Fruit fly (Drosophila melanogaster): ENCODE data around the gene Zyx.

Zyx gene

DNA sequence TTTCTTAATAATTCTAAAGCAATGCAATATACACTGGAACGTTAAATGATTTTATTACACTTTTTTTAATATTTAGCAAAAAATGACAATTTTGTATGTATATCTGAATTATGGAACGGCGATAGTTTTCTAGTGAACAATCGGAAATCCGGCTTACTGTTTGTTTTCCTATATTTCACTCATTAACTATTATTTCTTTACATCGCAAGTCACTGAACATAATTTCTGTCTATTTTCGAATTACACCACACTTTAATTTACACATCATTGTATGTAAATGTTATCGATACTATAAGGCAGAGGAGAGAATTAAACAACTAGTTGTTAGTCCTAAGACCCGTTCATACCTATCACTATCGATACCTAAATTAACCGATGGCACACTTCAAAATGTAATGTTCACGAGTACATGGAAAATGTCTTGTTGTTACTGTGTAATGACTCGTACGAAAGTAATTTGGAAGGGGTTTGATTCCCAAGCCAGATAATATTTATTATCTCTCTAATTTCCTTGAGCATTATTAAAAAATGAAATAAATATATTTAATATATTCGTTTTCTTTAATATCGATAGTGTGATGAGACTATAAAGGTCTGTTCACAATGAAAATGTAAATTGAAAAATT lies 37.9 kb downstream of the Zyx start, which contains the start of gene PlexA:
Gene PlexA (minus strand): TSS at position 296 of the 626 bp plus-strand sequence.
- TF ChIP-seq foxo (GFP tag; optimal IDR thresholded peaks at IDR 0.05) (peak in 1 of 2 experiments; percentile 73), Jra (GFP tag; optimal IDR thresholded peaks at IDR 0.05) (no peak), Hnf4 (GFP tag; optimal IDR thresholded peaks at IDR 0.05) (peak; percentile 67), Sp1 (GFP tag; optimal IDR thresholded peaks at IDR 0.05) (peak; percentile 82), fru (GFP tag; optimal IDR thresholded peaks at IDR 0.05) (peak; percentile 42), Vsx2 (GFP tag; optimal IDR thresholded peaks at IDR 0.05; ENCODE audit: partially characterized antibody) (no peak), Rel (GFP tag; optimal IDR thresholded peaks at IDR 0.05) (no peak), Rel (tag; optimal IDR thresholded peaks at IDR 0.05) (peak; percentile 26), Dif (GFP tag; optimal IDR thresholded peaks at IDR 0.05; ENCODE audit: partially characterized antibody) (no peak), dmrt93B (GFP tag; optimal IDR thresholded peaks at IDR 0.05) (peak; percentile 86), br (GFP tag; optimal IDR thresholded peaks at IDR 0.05) (peak; percentile 26), brk (GFP tag; optimal IDR thresholded peaks at IDR 0.05) (no peak), Mio (GFP tag; optimal IDR thresholded peaks at IDR 0.05) (no peak), N (GFP tag; optimal IDR thresholded peaks at IDR 0.05) (peak; percentile 94), Hr78 (GFP tag; optimal IDR thresholded peaks at IDR 0.05) (no peak), lola (GFP tag; optimal IDR thresholded peaks at IDR 0.05) (peak; percentile 76), psq (GFP tag; optimal IDR thresholded peaks at IDR 0.05) (peak; percentile 54), usp (GFP tag; optimal IDR thresholded peaks at IDR 0.05) (no peak), ey (GFP tag; optimal IDR thresholded peaks at IDR 0.05) (peak; percentile 63), Hr83 (GFP tag; optimal IDR thresholded peaks at IDR 0.05; ENCODE audit: poor library complexity, severe bottlenecking) (no peak), woc (GFP tag; optimal IDR thresholded peaks at IDR 0.05) (peak; percentile 53), GATAd (GFP tag; optimal IDR thresholded peaks at IDR 0.05) (peak; percentile 19), jim (GFP tag; optimal IDR thresholded peaks at IDR 0.05) (no peak), Myc (optimal IDR thresholded peaks at IDR 0.05) (peak; percentile 17), sv (GFP tag; optimal IDR thresholded peaks at IDR 0.05) (peak; percentile 69), pan (optimal IDR thresholded peaks at IDR 0.05) (no peak), tai (GFP tag; optimal IDR thresholded peaks at IDR 0.05) (peak; percentile 59), rgr (GFP tag; optimal IDR thresholded peaks at IDR 0.05) (peak; percentile 66), CrebA (GFP tag; optimal IDR thresholded peaks at IDR 0.05; ENCODE audit: borderline replicate concordance) (no peak), OdsH (GFP tag; optimal IDR thresholded peaks at IDR 0.05) (peak; percentile 7), CG32264 (GFP tag; optimal IDR thresholded peaks at IDR 0.05) (peak; percentile 25), h (GFP tag; optimal IDR thresholded peaks at IDR 0.05) (peak; percentile 39), HLH106 (tag; optimal IDR thresholded peaks at IDR 0.05) (peak; percentile 92), CG9705 (GFP tag; optimal IDR thresholded peaks at IDR 0.05) (peak; percentile 85), dsf (GFP tag; optimal IDR thresholded peaks at IDR 0.05; ENCODE audit: borderline replicate concordance) (no peak), Dfd (GFP tag; optimal IDR thresholded peaks at IDR 0.05) (peak; percentile 58), Abd-B (GFP tag; optimal IDR thresholded peaks at IDR 0.05) (no peak), sage (GFP tag; optimal IDR thresholded peaks at IDR 0.05) (no peak), dl (GFP tag; optimal IDR thresholded peaks at IDR 0.05; ENCODE audit: insufficient read depth in 1 of 2, partially characterized antibody in 2 of 2) (no peak)

- TF ChIP-seq sv (GFP tag; optimal IDR thresholded peaks at IDR 0.05) = no peak
- TF ChIP-seq HLH106 (tag; optimal IDR thresholded peaks at IDR 0.05) = no peak
- no peak for TF ChIP-seq Rel (GFP tag; optimal IDR thresholded peaks at IDR 0.05)
- TF ChIP-seq Rel (tag; optimal IDR thresholded peaks at IDR 0.05) = no peak
- TF ChIP-seq tai (GFP tag; optimal IDR thresholded peaks at IDR 0.05) = no peak
- TF ChIP-seq CG9705 (GFP tag; optimal IDR thresholded peaks at IDR 0.05) = no peak
- TF ChIP-seq psq (GFP tag; optimal IDR thresholded peaks at IDR 0.05) = no peak
- TF ChIP-seq Jra (GFP tag; optimal IDR thresholded peaks at IDR 0.05) = no peak
- no peak for TF ChIP-seq woc (GFP tag; optimal IDR thresholded peaks at IDR 0.05)
- no peak for TF ChIP-seq foxo (GFP tag; optimal IDR thresholded peaks at IDR 0.05)
Measured at dm6 chr4:1026117-1026743, 38.6 kb downstream of the Zyx start.
